Fruit fly (Drosophila melanogaster): ENCODE data around the gene Fur1.

The Fur1 gene

dm6 chr3R:25472635-25473552 lies at the start of gene Fur1, which contains the start of gene Vps33B (continued):
- TF ChIP-seq Adf1 (GFP tag; IDR thresholded peaks at IDR 0.05): peak; percentile 72
- TF ChIP-seq mld (GFP tag; IDR thresholded peaks at IDR 0.05; ENCODE audit: partially characterized antibody): peak; percentile 67; the same call in 1 of the 3 replicates
- TF ChIP-seq CG4617 (GFP tag; optimal IDR thresholded peaks at IDR 0.05; ENCODE audit: borderline replicate concordance): peak; percentile 97
- TF ChIP-seq TFAM (GFP tag; optimal IDR thresholded peaks at IDR 0.05): peak; percentile 83
- TF ChIP-seq Rfx (GFP tag; IDR thresholded peaks at IDR 0.05): peak; percentile 95
- TF ChIP-seq Neu2 (GFP tag; optimal IDR thresholded peaks at IDR 0.05; ENCODE audit: borderline replicate concordance): peak; percentile 94
- TF ChIP-seq ham (GFP tag; IDR thresholded peaks at IDR 0.05): peak; percentile 80; the same call in 1 of the 2 replicates
- TF ChIP-seq Antp (GFP tag; optimal IDR thresholded peaks at IDR 0.05): peak; percentile 98
- peak; percentile 84 for TF ChIP-seq Deaf1 (tag; optimal IDR thresholded peaks at IDR 0.05)
- TF ChIP-seq schlank (tag; optimal IDR thresholded peaks at IDR 0.05): peak; percentile 89
- peak; percentile 95 for TF ChIP-seq Dek (tag; optimal IDR thresholded peaks at IDR 0.05)
- TF ChIP-seq CG7556 (GFP tag; optimal IDR thresholded peaks at IDR 0.05): peak; percentile 98
- TF ChIP-seq Side (GFP tag; optimal IDR thresholded peaks at IDR 0.05): peak; percentile 98
- TF ChIP-seq CG13424 (tag; optimal IDR thresholded peaks at IDR 0.05): peak; percentile 98
- peak; percentile 81 for TF ChIP-seq E2f2 (GFP tag; IDR thresholded peaks at IDR 0.05)
- peak; percentile 97 for TF ChIP-seq Atf3 (GFP tag; optimal IDR thresholded peaks at IDR 0.05)
- TF ChIP-seq croc (GFP tag; conservative IDR thresholded peaks at IDR 0.05): peak; percentile 92
- TF ChIP-seq h (optimal IDR thresholded peaks at IDR 0.05): no peak
- TF ChIP-seq sc (optimal IDR thresholded peaks at IDR 0.05): no peak
- peak; percentile 96 for TF ChIP-seq sc (GFP tag; optimal IDR thresholded peaks at IDR 0.05)
- peak; percentile 96 for TF ChIP-seq zen (tag; optimal IDR thresholded peaks at IDR 0.05)
- peak; percentile 95 for TF ChIP-seq Dbx (GFP tag; IDR thresholded peaks at IDR 0.05)
- peak; percentile 95 for TF ChIP-seq caup (GFP tag; optimal IDR thresholded peaks at IDR 0.05; ENCODE audit: severe bottlenecking)
- TF ChIP-seq CG3847 (GFP tag; IDR thresholded peaks at IDR 0.05): peak; percentile 93
- peak; percentile 96 to 98 for TF ChIP-seq crp (GFP tag; optimal IDR thresholded peaks at IDR 0.05)
- peak; percentile 85 for TF ChIP-seq CG6654 (GFP tag; optimal IDR thresholded peaks at IDR 0.05)
- TF ChIP-seq pnt (GFP tag; optimal IDR thresholded peaks at IDR 0.05): peak; percentile 98
- TF ChIP-seq CG9797 (GFP tag; optimal IDR thresholded peaks at IDR 0.05): peak; percentile 61
- peak; percentile 68 for TF ChIP-seq hbn (GFP tag; IDR thresholded peaks at IDR 0.05; ENCODE audit: partially characterized antibody)
- TF ChIP-seq onecut (GFP tag; IDR thresholded peaks at IDR 0.05): peak; percentile 86
- peak; percentile 95 for TF ChIP-seq HLH3B (GFP tag; IDR thresholded peaks at IDR 0.05)
- TF ChIP-seq CG12155 (GFP tag; optimal IDR thresholded peaks at IDR 0.05): peak; percentile 97
- TF ChIP-seq CG13296 (GFP tag; optimal IDR thresholded peaks at IDR 0.05): peak; percentile 96
- TF ChIP-seq CG11504 (tag; optimal IDR thresholded peaks at IDR 0.05): peak; percentile 95
- TF ChIP-seq CG11398 (GFP tag; optimal IDR thresholded peaks at IDR 0.05): peak; percentile 97
- peak; percentile 94 for TF ChIP-seq CG10147 (GFP tag; optimal IDR thresholded peaks at IDR 0.05)
- TF ChIP-seq CG16815 (GFP tag; optimal IDR thresholded peaks at IDR 0.05): peak; percentile 98
- peak; percentile 92 for TF ChIP-seq CG10565 (GFP tag; optimal IDR thresholded peaks at IDR 0.05)
- peak; percentile 98 for TF ChIP-seq CG4282 (GFP tag; optimal IDR thresholded peaks at IDR 0.05)
- peak in 1 of 3 experiments; percentile 75 for TF ChIP-seq Stat92E (GFP tag; optimal IDR thresholded peaks at IDR 0.05)
- TF ChIP-seq CG15514 (GFP tag; optimal IDR thresholded peaks at IDR 0.05): peak; percentile 99
- TF ChIP-seq Gug (GFP tag; IDR thresholded peaks at IDR 0.05): peak; percentile 92
- peak; percentile 92 for TF ChIP-seq ranshi (GFP tag; IDR thresholded peaks at IDR 0.05)
- TF ChIP-seq CG14050 (GFP tag; IDR thresholded peaks at IDR 0.05): peak; percentile 91
- TF ChIP-seq prd (optimal IDR thresholded peaks at IDR 0.05): no peak
- peak; percentile 97 for TF ChIP-seq prd (GFP tag; IDR thresholded peaks at IDR 0.05)
- peak; percentile 94 for TF ChIP-seq CG9215 (GFP tag; IDR thresholded peaks at IDR 0.05)
- TF ChIP-seq da (GFP tag; optimal IDR thresholded peaks at IDR 0.05): peak; percentile 96
